Worm (Caenorhabditis elegans) whole organism, mixed stage, embryonic: ENCODE measurements around the gene F11D11.22.
"Not testable (repeated sequence)": the region's sequence is repeated elsewhere in the genome, so short reads cannot be mapped to it uniquely, and the experiment has no call there.

Source experiments
- ceh-83 ChIP-seq: fragments of 200-800 bp; sonication (Bioruptor generic); optimal IDR thresholded peaks from 2 replicates; lab custom pipeline; 2018; ENCODE audit warnings: mild to moderate bottlenecking, missing genetic modification characterization, missing compliant biosample characterization
- lsy-2 ChIP-seq: fragments of 150-350 bp; optimal IDR thresholded peaks from 2 replicates; lab custom pipeline; 2014; ENCODE audit warnings: missing biosample characterization, missing genetic modification characterization
- pha-4 ChIP-seq: fragments of 150-350 bp; optimal IDR thresholded peaks from 2 replicates; lab custom pipeline; 2018; ENCODE audit warnings: missing biosample characterization, missing genetic modification reagents, missing genetic modification characterization
- sptf-1 ChIP-seq: sonication (generic microtip); optimal IDR thresholded peaks from 2 replicates; lab custom pipeline; 2017; ENCODE audit warnings: mild to moderate bottlenecking, missing genetic modification characterization, moderate library complexity, missing compliant biosample characterization
- unc-62 ChIP-seq: fragments of 150-350 bp; optimal IDR thresholded peaks from 2 replicates; lab custom pipeline; 2014; ENCODE audit warnings: missing biosample characterization, missing genetic modification reagents, missing genetic modification characterization
- ztf-11 ChIP-seq: fragments of 150-350 bp; optimal IDR thresholded peaks from 2 replicates; lab custom pipeline; 2014; ENCODE audit warnings: missing biosample characterization, missing genetic modification characterization

DNA sequence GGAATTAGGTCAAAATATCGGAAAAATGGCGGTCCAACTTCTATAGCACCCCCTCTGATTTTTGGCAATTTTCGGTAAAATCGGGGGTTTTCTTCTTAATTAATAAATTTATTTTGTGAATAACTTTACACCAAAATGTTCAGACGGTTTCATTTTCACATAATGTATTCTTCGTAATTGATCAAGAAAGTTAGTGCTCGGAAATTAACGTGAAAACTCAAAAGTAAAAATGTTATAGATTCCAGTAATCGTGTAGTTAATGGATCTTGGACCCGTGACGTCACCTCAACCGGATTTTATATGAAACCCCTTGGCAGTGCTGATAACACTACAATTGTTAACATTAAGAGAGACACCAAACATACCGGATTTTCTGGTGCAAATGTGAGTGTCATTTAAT is at the start of gene F11D11.22:
- not testable (repeated sequence) for TF ChIP-seq ztf-11 (tag; lab: Kevin White, UChicago); lsy-2 (tag; lab: Kevin White, UChicago); unc-62 (GFP tag; lab: Kevin White, UChicago); pha-4 (tag; lab: Kevin White, UChicago); ceh-83 (GFP tag; lab: Kevin White, UChicago); sptf-1 (tag; lab: Kevin White, UChicago)
